Fruit fly (Drosophila melanogaster): ENCODE data around the gene Atg16.

Gene Atg16

DNA sequence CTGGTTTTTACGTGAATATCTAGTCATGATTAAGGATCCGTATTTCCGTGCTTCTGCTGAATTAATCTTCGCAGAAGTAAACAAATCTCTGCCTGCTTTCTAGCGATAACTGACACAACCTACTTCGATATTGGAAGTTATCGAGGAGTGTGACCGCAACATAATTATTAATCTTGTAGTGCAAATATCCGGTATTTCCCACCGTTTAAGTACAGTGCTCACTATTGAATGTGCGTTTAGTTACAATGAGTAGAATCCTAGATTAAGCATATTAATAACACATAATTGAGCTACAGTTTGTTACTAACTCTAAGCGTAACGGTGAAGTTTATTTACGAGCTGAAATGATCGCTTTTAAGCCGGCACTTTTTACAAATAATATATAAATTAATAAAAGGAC, 24.9 kb upstream of the Atg16 start (continued):
- TF ChIP-seq onecut (GFP tag; IDR thresholded peaks at IDR 0.05) (0 out of 2 replicates have a peak, but pooled peaks have one; percentile 10), CG30020 (tag; optimal IDR thresholded peaks at IDR 0.05) (no peak), CG10431 (GFP tag; optimal IDR thresholded peaks at IDR 0.05) (no peak), sens-2 (GFP tag; IDR thresholded peaks at IDR 0.05) (peak; percentile 38; the same call in 1 of the 2 replicates), CG10654 (GFP tag; optimal IDR thresholded peaks at IDR 0.05) (no peak), ash1 (GFP tag; optimal IDR thresholded peaks at IDR 0.05) (no peak), Hmr (GFP tag; optimal IDR thresholded peaks at IDR 0.05) (peak; percentile 61), CG1602 (GFP tag; optimal IDR thresholded peaks at IDR 0.05) (peak; percentile 35), ara (GFP tag; IDR thresholded peaks at IDR 0.05) (no peak), Dref (GFP tag; IDR thresholded peaks at IDR 0.05) (peak; percentile 76), CG7271 (tag; optimal IDR thresholded peaks at IDR 0.05) (peak; percentile 45), da (GFP tag; optimal IDR thresholded peaks at IDR 0.05) (no peak), fru (optimal IDR thresholded peaks at IDR 0.05) (no peak), Eip74EF (GFP tag; optimal IDR thresholded peaks at IDR 0.05) (no peak), CG17385 (GFP tag; optimal IDR thresholded peaks at IDR 0.05) (no peak), CG12769 (tag; optimal IDR thresholded peaks at IDR 0.05) (no peak), schlank (tag; optimal IDR thresholded peaks at IDR 0.05) (peak; percentile 21), Doc3 (GFP tag; IDR thresholded peaks at IDR 0.05; ENCODE audit: partially characterized antibody) (peak; percentile 31; the same call in 1 of the 3 replicates), CG17912 (GFP tag; optimal IDR thresholded peaks at IDR 0.05) (peak; percentile 55), CG16779 (GFP tag; IDR thresholded peaks at IDR 0.05) (no peak), CG33557 (GFP tag; optimal IDR thresholded peaks at IDR 0.05) (no peak), jigr1 (GFP tag; IDR thresholded peaks at IDR 0.05) (no peak), otp (GFP tag; IDR thresholded peaks at IDR 0.05) (no peak), CG9876 (GFP tag; optimal IDR thresholded peaks at IDR 0.05) (no peak), CG15601 (tag; optimal IDR thresholded peaks at IDR 0.05) (peak; percentile 44), CG17802 (tag; optimal IDR thresholded peaks at IDR 0.05) (peak; percentile 11), Bteb2 (GFP tag; optimal IDR thresholded peaks at IDR 0.05) (peak; percentile 17), Oli (tag; optimal IDR thresholded peaks at IDR 0.05) (no peak), CG16815 (GFP tag; optimal IDR thresholded peaks at IDR 0.05) (no peak), gro (GFP tag; optimal IDR thresholded peaks at IDR 0.05) (peak; percentile 10), fu2 (GFP tag; optimal IDR thresholded peaks at IDR 0.05) (no peak), hb (GFP tag; IDR thresholded peaks at IDR 0.05; ENCODE audit: partially characterized antibody) (no peak), Fer3 (tag; optimal IDR thresholded peaks at IDR 0.05) (peak; percentile 67), Sox102F (GFP tag; optimal IDR thresholded peaks at IDR 0.05) (no peak), CG15514 (GFP tag; optimal IDR thresholded peaks at IDR 0.05) (no peak), CG6791 (GFP tag; IDR thresholded peaks at IDR 0.05; ENCODE audit: partially characterized antibody) (peak; percentile 50; the same call in 1 of the 3 replicates), CG8359 (GFP tag; optimal IDR thresholded peaks at IDR 0.05; ENCODE audit: borderline replicate concordance) (no peak), CG18476 (GFP tag; optimal IDR thresholded peaks at IDR 0.05) (peak; percentile 21), Ssrp (tag; optimal IDR thresholded peaks at IDR 0.05) (peak; percentile 35), CG12744 (GFP tag; optimal IDR thresholded peaks at IDR 0.05) (peak; percentile 10), CG8290 (GFP tag; optimal IDR thresholded peaks at IDR 0.05) (no peak), CG8290 (tag; optimal IDR thresholded peaks at IDR 0.05) (no peak), bcd (GFP tag; optimal IDR thresholded peaks at IDR 0.05) (peak; percentile 63), fd3F (GFP tag; optimal IDR thresholded peaks at IDR 0.05) (peak; percentile 31), CG18262 (tag; optimal IDR thresholded peaks at IDR 0.05) (peak; percentile 32), grn (GFP tag; optimal IDR thresholded peaks at IDR 0.05) (peak; percentile 56), cato (GFP tag; optimal IDR thresholded peaks at IDR 0.05; ENCODE audit: borderline replicate concordance) (no peak), insv (GFP tag; optimal IDR thresholded peaks at IDR 0.05) (no peak), HLH54F (GFP tag; optimal IDR thresholded peaks at IDR 0.05) (peak; percentile 21), CG13287 (GFP tag; IDR thresholded peaks at IDR 0.05; ENCODE audit: partially characterized antibody) (peak; percentile 69)

Measured in whole organism, embryonic.